Worm (Caenorhabditis elegans): Measurements from ENCODE around the gene elo-5.

ce11 chrIV:5385020-5385419 is 8.1 kb upstream of the elo-5 start, which contains the start of gene F41H10.12:
- no peak for TF ChIP-seq ama-1 (optimal IDR thresholded peaks at IDR 0.05)
- no peak for TF ChIP-seq K09A11.1 (tag; optimal IDR thresholded peaks at IDR 0.05; ENCODE audit: insufficient read depth)
- no peak for TF ChIP-seq hlh-15 (tag; optimal IDR thresholded peaks at IDR 0.05)
- TF ChIP-seq sox-4 (tag; optimal IDR thresholded peaks at IDR 0.05), result no peak
- TF ChIP-seq lin-11 (tag; optimal IDR thresholded peaks at IDR 0.05), result no peak
- no peak for TF ChIP-seq ceh-9 (tag; optimal IDR thresholded peaks at IDR 0.05)
- TF ChIP-seq odd-2 (tag; optimal IDR thresholded peaks at IDR 0.05), result no peak
- TF ChIP-seq ceh-6 (GFP tag; optimal IDR thresholded peaks at IDR 0.05), result no peak
- no peak for TF ChIP-seq ceh-19 (GFP tag; optimal IDR thresholded peaks at IDR 0.05)
- no peak for TF ChIP-seq elt-2 (tag; optimal IDR thresholded peaks at IDR 0.05)
- no peak for TF ChIP-seq npax-4 (tag; optimal IDR thresholded peaks at IDR 0.05)
- TF ChIP-seq pha-4 (tag; optimal IDR thresholded peaks at IDR 0.05), result no peak
- TF ChIP-seq nhr-11 (tag; optimal IDR thresholded peaks at IDR 0.05), result no peak
- TF ChIP-seq che-1 (tag; optimal IDR thresholded peaks at IDR 0.05), result no peak
